Fruit fly (Drosophila melanogaster) whole organism, embryonic: ENCODE results near the gene CG4733.

Experiments
- CG10274 ChIP-seq: fragments of 200-800 bp; sonication (Bioruptor generic); optimal IDR thresholded peaks from 3 replicates; lab custom pipeline; 2017; ENCODE audit warnings: missing biosample characterization, mild to moderate bottlenecking, missing genetic modification characterization
- CG10543 ChIP-seq: fragments of 200-800 bp; sonication (Bioruptor generic); optimal IDR thresholded peaks from 3 replicates; lab custom pipeline; 2017; ENCODE audit warnings: missing biosample characterization, mild to moderate bottlenecking, missing genetic modification characterization, moderate library complexity
- CG11723 ChIP-seq: fragments of 200-800 bp; sonication (Bioruptor generic); optimal IDR thresholded peaks from 2 replicates; lab custom pipeline; 2017; ENCODE audit warnings: missing biosample characterization, mild to moderate bottlenecking, missing genetic modification characterization
- CG13296 ChIP-seq: fragments of 200-800 bp; sonication (Bioruptor generic); optimal IDR thresholded peaks from 3 replicates; lab custom pipeline; 2018; ENCODE audit warnings: missing biosample characterization, mild to moderate bottlenecking, missing genetic modification characterization
- CG14667 ChIP-seq: fragments of 200-800 bp; sonication (Bioruptor generic); IDR thresholded peaks from 2 replicates; pipeline ENCODE4 v1.3.6; 2022; ENCODE audit warnings: missing biosample characterization, missing genetic modification characterization
- CG15269 ChIP-seq: fragments of 200-800 bp; sonication (Bioruptor generic); optimal IDR thresholded peaks from 2 replicates; lab custom pipeline; 2018; ENCODE audit warnings: missing biosample characterization, mild to moderate bottlenecking, missing genetic modification characterization, moderate library complexity
- CG17328 ChIP-seq: fragments of 200-800 bp; sonication (Bioruptor generic); IDR thresholded peaks from 2 replicates; pipeline ENCODE4 v1.3.6; 2022; ENCODE audit warnings: missing biosample characterization, missing genetic modification characterization
- CG18262 ChIP-seq: fragments of 200-800 bp; optimal IDR thresholded peaks from 3 replicates; lab custom pipeline; 2019; ENCODE audit warnings: missing biosample characterization, mild to moderate bottlenecking, missing genetic modification characterization, moderate library complexity
- CG18599 ChIP-seq: fragments of 200-800 bp; sonication (Bioruptor generic); optimal IDR thresholded peaks from 3 replicates; lab custom pipeline; 2017; ENCODE audit warnings: missing biosample characterization, missing genetic modification characterization, mild to moderate bottlenecking, moderate library complexity, missing genetic modification reagents
- CG2116 ChIP-seq: fragments of 200-800 bp; sonication (Bioruptor generic); optimal IDR thresholded peaks from 3 replicates; lab custom pipeline; 2018; ENCODE audit warnings: missing biosample characterization, mild to moderate bottlenecking, missing genetic modification characterization
- CG2712 ChIP-seq: fragments of 200-800 bp; optimal IDR thresholded peaks from 3 replicates; lab custom pipeline; 2019; ENCODE audit warnings: missing biosample characterization, mild to moderate bottlenecking, missing genetic modification characterization, moderate library complexity
- CG30431 ChIP-seq: fragments of 200-800 bp; sonication (Bioruptor generic); optimal IDR thresholded peaks from 2 replicates; lab custom pipeline; 2017; ENCODE audit warnings: missing biosample characterization, missing genetic modification characterization
- CG34376 ChIP-seq: fragments of 200-800 bp; sonication (Bioruptor generic); optimal IDR thresholded peaks from 2 replicates; lab custom pipeline; 2018; ENCODE audit warnings: missing biosample characterization, mild to moderate bottlenecking, missing genetic modification characterization
- CG6654 ChIP-seq: fragments of 200-800 bp; sonication (Bioruptor generic); optimal IDR thresholded peaks from 2 replicates; lab custom pipeline; 2017; ENCODE audit warnings: missing biosample characterization, mild to moderate bottlenecking, missing genetic modification characterization
- CG6689 ChIP-seq: fragments of 200-800 bp; sonication (Bioruptor generic); IDR thresholded peaks from 2 replicates; pipeline ENCODE4 v1.3.6; 2022; ENCODE audit warnings: missing biosample characterization, missing genetic modification characterization
- CrebB ChIP-seq: fragments of 200-800 bp; sonication (Bioruptor generic); optimal IDR thresholded peaks from 3 replicates; lab custom pipeline; 2018; ENCODE audit warnings: missing biosample characterization, mild to moderate bottlenecking, missing genetic modification characterization
- Deaf1 ChIP-seq: fragments of 200-800 bp; optimal IDR thresholded peaks from 3 replicates; lab custom pipeline; 2019; ENCODE audit warnings: missing biosample characterization, mild to moderate bottlenecking, missing genetic modification characterization, moderate library complexity
- Fer1 ChIP-seq: fragments of 200-800 bp; sonication (Bioruptor generic); optimal IDR thresholded peaks from 2 replicates; lab custom pipeline; 2017; ENCODE audit warnings: missing biosample characterization, mild to moderate bottlenecking, missing genetic modification characterization
- Hey ChIP-seq: fragments of 200-800 bp; sonication (Bioruptor generic); optimal IDR thresholded peaks from 3 replicates; lab custom pipeline; 2018; ENCODE audit warnings: missing biosample characterization, mild to moderate bottlenecking, missing genetic modification characterization
- Hmx ChIP-seq: fragments of 200-800 bp; sonication (Bioruptor generic); optimal IDR thresholded peaks from 2 replicates; lab custom pipeline; 2016; ENCODE audit warnings: missing biosample characterization, missing genetic modification characterization
- Med ChIP-seq: fragments of 200-800 bp; sonication (Bioruptor generic); peaks from one replicate; lab custom pipeline; 2016; ENCODE audit warnings: missing biosample characterization, missing genetic modification characterization, mild to moderate bottlenecking, inconsistent platforms, moderate library complexity
- Pdp1 ChIP-seq, 2 experiments: fragments of 200-800 bp; sonication (Bioruptor generic); optimal IDR thresholded peaks; 3 replicates each; lab custom pipeline; 2016; ENCODE audit warnings: missing biosample characterization in 2 of 2, missing genetic modification characterization in 2 of 2, mild to moderate bottlenecking in 1 of 2, moderate library complexity in 1 of 2
- Scr ChIP-seq: fragments of 200-800 bp; sonication (Bioruptor generic); IDR thresholded peaks from 2 replicates; pipeline ENCODE4 v1.3.6; 2022; ENCODE audit warnings: missing biosample characterization, missing genetic modification characterization; ENCODE audit not compliant: partially characterized antibody
- Tbp ChIP-seq: fragments of >200 bp; optimal IDR thresholded peaks from 2 replicates; lab custom pipeline; 2018; ENCODE audit warnings: missing biosample characterization, missing genetic modification characterization
- Xrp1 ChIP-seq: fragments of 200-800 bp; sonication (Bioruptor generic); IDR thresholded peaks from 2 replicates; pipeline ENCODE4 v1.3.6; 2022; ENCODE audit warnings: missing biosample characterization, missing genetic modification characterization
- al ChIP-seq: fragments of 200-800 bp; sonication (Bioruptor generic); IDR thresholded peaks from 2 replicates; pipeline ENCODE4 v1.3.6; 2022; ENCODE audit warnings: missing biosample characterization, missing genetic modification characterization
- chinmo ChIP-seq: fragments of 200-800 bp; sonication (Bioruptor generic); IDR thresholded peaks from 4 replicates; pipeline ENCODE4 v1.3.6; 2022; ENCODE audit warnings: missing biosample characterization, missing genetic modification characterization; ENCODE audit not compliant: partially characterized antibody
- chn ChIP-seq: fragments of 200-800 bp; sonication (Bioruptor generic); optimal IDR thresholded peaks from 2 replicates; lab custom pipeline; 2016; ENCODE audit warnings: missing biosample characterization, missing genetic modification characterization
- esg ChIP-seq: fragments of 200-800 bp; sonication (Bioruptor generic); conservative IDR thresholded peaks from 2 replicates; pipeline ENCODE4 v1.3.6; 2022; ENCODE audit warnings: missing biosample characterization, missing genetic modification characterization
- exex ChIP-seq: fragments of 200-800 bp; sonication (Bioruptor generic); optimal IDR thresholded peaks from 4 replicates; lab custom pipeline; 2018; ENCODE audit warnings: missing biosample characterization, mild to moderate bottlenecking, missing genetic modification characterization, moderate library complexity
- fd64A ChIP-seq: fragments of 200-800 bp; sonication (Bioruptor generic); optimal IDR thresholded peaks from 3 replicates; lab custom pipeline; 2018; ENCODE audit warnings: missing biosample characterization, mild to moderate bottlenecking, missing genetic modification characterization
- fru ChIP-seq: fragments of >200 bp; optimal IDR thresholded peaks from 2 replicates; lab custom pipeline; 2017
- grn ChIP-seq: fragments of 200-800 bp; sonication (Bioruptor generic); optimal IDR thresholded peaks from 3 replicates; lab custom pipeline; 2017; ENCODE audit warnings: missing biosample characterization, missing genetic modification characterization
- hkb ChIP-seq, 2 experiments: fragments of 200-800 bp in 1 of 2; fragments of >200 bp in 1 of 2; sonication (Bioruptor generic) in 1 of 2; IDR thresholded peaks in 1 of 2; optimal IDR thresholded peaks in 1 of 2; 2 replicates each; pipeline versions ENCODE4 v1.3.6 to Lab custom; 2017 to 2022; ENCODE audit warnings: missing biosample characterization in 1 of 2, missing genetic modification characterization in 1 of 2
- lab ChIP-seq: fragments of 200-800 bp; sonication (Bioruptor generic); optimal IDR thresholded peaks from 3 replicates; lab custom pipeline; 2017; ENCODE audit warnings: missing biosample characterization, missing genetic modification characterization, mild to moderate bottlenecking, moderate library complexity, missing genetic modification reagents
- lilli ChIP-seq: fragments of 200-800 bp; sonication (Bioruptor generic); optimal IDR thresholded peaks from 3 replicates; lab custom pipeline; 2016; ENCODE audit warnings: missing biosample characterization, missing genetic modification characterization
- mirr ChIP-seq: fragments of 200-800 bp; sonication (Bioruptor generic); optimal IDR thresholded peaks from 3 replicates; lab custom pipeline; 2018; ENCODE audit warnings: missing biosample characterization, mild to moderate bottlenecking, missing genetic modification characterization
- oc ChIP-seq: fragments of 200-800 bp; sonication (Bioruptor generic); optimal IDR thresholded peaks from 2 replicates; lab custom pipeline; 2018; ENCODE audit warnings: missing biosample characterization, mild to moderate bottlenecking, missing genetic modification characterization, moderate library complexity
- odd ChIP-seq: fragments of 200-800 bp; sonication (Bioruptor generic); optimal IDR thresholded peaks from 2 replicates; lab custom pipeline; 2017; ENCODE audit warnings: missing biosample characterization, mild to moderate bottlenecking, missing genetic modification characterization
- salm ChIP-seq: fragments of 200-800 bp; sonication (Bioruptor generic); optimal IDR thresholded peaks from 2 replicates; lab custom pipeline; 2018; ENCODE audit warnings: missing biosample characterization, mild to moderate bottlenecking, missing genetic modification characterization
- sc ChIP-seq, 3 experiments: fragments of >200 bp in 2 of 3; fragments of 200-800 bp in 1 of 3; sonication (Bioruptor generic) in 1 of 3; optimal IDR thresholded peaks; 2 replicates in 2 of 3; 3 replicates in 1 of 3; lab custom pipeline; 2017; ENCODE audit warnings: mild to moderate bottlenecking in 1 of 3, missing biosample characterization in 1 of 3, missing genetic modification characterization in 1 of 3, missing genetic modification reagents in 1 of 3
- slou ChIP-seq: fragments of 200-800 bp; sonication (Bioruptor generic); optimal IDR thresholded peaks from 3 replicates; lab custom pipeline; 2016; ENCODE audit warnings: missing biosample characterization, missing genetic modification characterization
- sqz ChIP-seq: fragments of 200-800 bp; sonication (Bioruptor generic); optimal IDR thresholded peaks from 3 replicates; lab custom pipeline; 2018; ENCODE audit warnings: missing biosample characterization, mild to moderate bottlenecking, missing genetic modification characterization
- tna ChIP-seq: fragments of 200-800 bp; sonication (Bioruptor generic); IDR thresholded peaks from 2 replicates; pipeline ENCODE4 v1.3.6; 2022; ENCODE audit warnings: missing biosample characterization, missing genetic modification characterization; ENCODE audit not compliant: partially characterized antibody
- tx ChIP-seq: fragments of 200-800 bp; sonication (Bioruptor generic); optimal IDR thresholded peaks from 2 replicates; lab custom pipeline; 2016; ENCODE audit warnings: missing biosample characterization, missing genetic modification characterization
- unc-4 ChIP-seq: fragments of 200-800 bp; sonication (Bioruptor generic); IDR thresholded peaks from 2 replicates; pipeline ENCODE4 v1.3.6; 2022; ENCODE audit warnings: missing biosample characterization, missing genetic modification characterization; ENCODE audit not compliant: partially characterized antibody
- vnd ChIP-seq: fragments of 200-800 bp; sonication (Bioruptor generic); IDR thresholded peaks from 3 replicates; pipeline ENCODE4 v1.3.6; 2022; ENCODE audit warnings: missing biosample characterization, missing genetic modification characterization; ENCODE audit not compliant: partially characterized antibody

Gene CG4733

dm6 chr3R:19873102-19873737, 17.3 kb upstream of the CG4733 start:
- TF ChIP-seq chinmo (GFP tag; lab: Robert Waterston, UW), result 0 out of 4 replicates have a peak, but pooled peaks have one; percentile 55
- no peak for TF ChIP-seq lilli (GFP tag; lab: Kevin White, UChicago)
- TF ChIP-seq CG17328, result no peak
- no peak for TF ChIP-seq CG10274
- peak; percentile 47 for TF ChIP-seq Deaf1 (tag; lab: Kevin White, UChicago)
- no peak for TF ChIP-seq CG18262 (tag; lab: Kevin White, UChicago)
- peak; percentile 13 for TF ChIP-seq CG10543 (GFP tag; lab: Kevin White, UChicago)
- peak; percentile 18 for TF ChIP-seq Med (GFP tag; lab: Kevin White, UChicago)
- TF ChIP-seq grn (GFP tag; lab: Kevin White, UChicago), result peak; percentile 29
- no peak for TF ChIP-seq slou
- peak; percentile 76 for TF ChIP-seq exex
- peak; percentile 49 for TF ChIP-seq CG13296
- TF ChIP-seq unc-4 (GFP tag; lab: Robert Waterston, UW), result no peak
- TF ChIP-seq CG6689, result no peak
- TF ChIP-seq Xrp1 (GFP tag; lab: Robert Waterston, UW), result no peak
- no peak for TF ChIP-seq CG2712 (tag; lab: Kevin White, UChicago)
- peak; percentile 56 for TF ChIP-seq Fer1 (GFP tag; lab: Kevin White, UChicago)
- TF ChIP-seq sc (optimal IDR thresholded peaks at IDR 0.05; lab: Kevin White, UChicago), result no peak
- no peak for TF ChIP-seq sc (GFP tag; optimal IDR thresholded peaks at IDR 0.05; lab: Kevin White, UChicago)
- TF ChIP-seq Hmx (GFP tag; lab: Kevin White, UChicago), result no peak
- TF ChIP-seq CG14667, result no peak
- no peak for TF ChIP-seq hkb (optimal IDR thresholded peaks at IDR 0.05; lab: Kevin White, UChicago)
- 0 out of 2 replicates have a peak, but pooled peaks have one; percentile 21 for TF ChIP-seq hkb (GFP tag; IDR thresholded peaks at IDR 0.05; lab: Robert Waterston, UW)
- TF ChIP-seq odd (GFP tag; lab: Kevin White, UChicago), result peak; percentile 42
- TF ChIP-seq CG34376 (GFP tag; lab: Kevin White, UChicago), result peak; percentile 31
- TF ChIP-seq mirr (GFP tag; lab: Kevin White, UChicago), result peak; percentile 55
- peak; percentile 5 for TF ChIP-seq CrebB (tag; lab: Kevin White, UChicago)
- TF ChIP-seq CG15269 (tag; lab: Kevin White, UChicago), result no peak
- TF ChIP-seq lab (GFP tag; lab: Kevin White, UChicago), result peak; percentile 43
- peak; percentile 16; the same call in 1 of the 3 replicates for TF ChIP-seq vnd (GFP tag; lab: Robert Waterston, UW)
- peak; percentile 32 for TF ChIP-seq Hey (tag; lab: Kevin White, UChicago)
- no peak for TF ChIP-seq tna (GFP tag; lab: Robert Waterston, UW)
- peak in 1 of 2 experiments; percentile 11 for TF ChIP-seq Pdp1 (GFP tag; optimal IDR thresholded peaks at IDR 0.05; lab: Kevin White, UChicago)
- TF ChIP-seq CG18599 (GFP tag; lab: Kevin White, UChicago), result peak; percentile 4

DNA sequence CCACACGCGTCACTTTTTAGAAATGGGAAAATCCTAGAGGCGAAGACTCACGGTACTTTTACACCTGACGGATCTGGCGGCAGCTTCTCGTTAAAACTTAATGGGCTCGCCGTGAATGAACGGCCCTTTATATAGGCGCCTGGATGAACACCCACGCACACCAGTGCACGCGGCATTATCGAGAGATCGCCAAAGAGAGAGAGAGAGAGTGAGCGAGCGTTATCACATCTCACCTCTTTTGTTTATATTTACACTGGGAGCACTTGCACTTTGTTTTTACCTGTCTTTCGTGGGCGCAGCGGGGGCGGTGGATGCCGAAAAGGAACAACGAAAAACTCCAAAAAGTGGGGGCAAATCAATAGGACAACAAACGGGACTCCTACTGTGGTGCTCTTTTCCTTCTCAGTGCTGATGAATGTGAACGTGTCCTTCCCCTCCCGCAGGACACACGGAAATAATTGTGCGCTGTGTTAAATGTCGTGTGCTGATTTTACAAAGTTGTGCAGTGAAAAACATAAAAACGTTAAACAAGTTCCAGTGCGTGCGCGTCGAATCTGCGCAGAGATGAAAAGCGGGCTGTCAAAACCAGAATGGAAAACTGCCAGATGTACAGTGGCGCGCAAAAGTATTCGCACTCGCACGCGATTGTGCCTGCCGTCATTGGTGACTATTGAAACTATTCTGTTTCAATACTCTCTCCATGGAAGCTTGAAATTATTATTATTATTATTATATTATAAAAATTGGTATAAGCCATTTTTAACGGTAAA, 15.2 kb upstream of the CG4733 start, which contains the start of gene Mrp5:
Gene Mrp5 (minus strand): TSS at position 561 of the 770 bp plus-strand sequence.
- TF ChIP-seq CG11723 (GFP tag; lab: Kevin White, UChicago) (no peak), Scr (no peak), CG2116 (GFP tag; lab: Kevin White, UChicago) (no peak), fru (lab: Kevin White, UChicago) (no peak), chn (GFP tag; lab: Kevin White, UChicago) (no peak), esg (GFP tag; lab: Robert Waterston, UW) (peak; percentile 26; the same call in 1 of the 2 replicates), CG6654 (no peak), CG30431 (GFP tag; lab: Kevin White, UChicago) (peak; percentile 7), oc (tag; lab: Kevin White, UChicago) (no peak), al (GFP tag; lab: Robert Waterston, UW) (peak; percentile 32; the same call in 1 of the 2 replicates), fd64A (GFP tag; lab: Kevin White, UChicago) (peak; percentile 29), Tbp (no peak), chinmo (GFP tag; lab: Robert Waterston, UW) (no peak), sqz (GFP tag; lab: Kevin White, UChicago) (no peak), tx (GFP tag; lab: Kevin White, UChicago) (no peak), salm (no peak)
